Worm (Caenorhabditis elegans): ENCODE results near the gene F21A3.4.

DNA sequence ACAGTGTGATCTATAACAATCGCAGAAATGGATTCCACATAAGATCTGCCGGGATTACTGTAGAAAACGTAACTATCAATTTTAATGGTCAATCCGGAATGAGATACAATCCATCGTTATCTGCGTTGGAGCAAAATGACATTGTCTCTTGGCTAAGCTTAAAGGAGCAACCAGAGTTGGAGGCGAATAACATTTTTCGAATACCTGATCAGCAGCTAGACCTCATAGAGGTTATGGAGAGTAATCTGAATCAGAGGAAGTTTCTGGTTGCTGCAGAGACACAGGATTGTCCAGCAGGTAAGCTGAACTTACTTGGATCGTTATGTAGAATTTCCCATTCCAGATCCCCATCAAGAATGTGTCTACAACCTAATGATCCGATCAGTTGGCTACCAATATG is 32.8 kb upstream of the F21A3.4 start:
- TF ChIP-seq ref-1 (GFP tag; conservative IDR thresholded peaks at IDR 0.05), result no peak
- TF ChIP-seq T22C8.4 (GFP tag; IDR thresholded peaks at IDR 0.05), result no peak
- no peak for TF ChIP-seq tab-1 (GFP tag; IDR thresholded peaks at IDR 0.05)
